Worm (Caenorhabditis elegans): ENCODE data around the gene F20H11.4.

The F20H11.4 gene

DNA sequence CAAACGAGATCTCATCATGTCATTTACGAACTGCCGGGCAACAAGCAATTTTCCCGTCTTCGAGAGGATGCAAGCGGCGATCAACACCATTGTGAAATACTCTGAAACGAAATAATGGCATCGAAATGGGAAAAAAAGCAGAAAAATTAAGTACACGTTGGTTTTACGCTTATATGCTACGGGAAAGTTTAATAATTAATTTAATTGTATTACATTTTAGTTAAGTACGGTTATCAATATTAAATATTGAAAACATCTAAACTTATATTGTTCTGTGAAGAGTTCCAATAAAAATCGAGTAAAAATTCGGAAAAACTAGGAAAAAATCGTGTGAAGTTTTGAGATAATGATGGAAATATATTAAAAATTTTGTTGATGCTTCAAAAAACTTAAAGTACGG lies 16.4 kb downstream of the F20H11.4 start, which contains the start of gene copd-1:
TSS of gene copd-1 (minus strand) at position 101 of the 400 bp plus-strand sequence.
- no peak for TF ChIP-seq sem-2 (GFP tag; optimal IDR thresholded peaks at IDR 0.05)

- TF ChIP-seq mep-1 (tag; optimal IDR thresholded peaks at IDR 0.05) = peak; percentile 52
- TF ChIP-seq lsy-2 (tag; optimal IDR thresholded peaks at IDR 0.05) = peak; percentile 32
- TF ChIP-seq ham-2 (GFP tag; optimal IDR thresholded peaks at IDR 0.05) = no peak
- TF ChIP-seq lin-32 (GFP tag; optimal IDR thresholded peaks at IDR 0.05) = no peak
These were observed 16.9 kb downstream of the F20H11.4 start for ce11 chrIII:6625317-6625716.

- peak; percentile 50 for TF ChIP-seq unc-62 (GFP tag; optimal IDR thresholded peaks at IDR 0.05)
- no peak for TF ChIP-seq elt-1 (tag; optimal IDR thresholded peaks at IDR 0.05; ENCODE audit: borderline replicate concordance, insufficient read depth)
- TF ChIP-seq hlh-1 (tag; optimal IDR thresholded peaks at IDR 0.05) = peak; percentile 75
These were observed 30.6 kb downstream of the F20H11.4 start for ce11 chrIII:6639028-6639427.

- peak; percentile 79 for TF ChIP-seq ces-1 (GFP tag; optimal IDR thresholded peaks at IDR 0.05)
- TF ChIP-seq ceh-39 (tag; optimal IDR thresholded peaks at IDR 0.05) = no peak
These were observed 36.9 kb downstream of the F20H11.4 start for ce11 chrIII:6645305-6645704.

- TF ChIP-seq ces-1 (GFP tag; optimal IDR thresholded peaks at IDR 0.05) (peak; percentile 75), unc-39 (tag; optimal IDR thresholded peaks at IDR 0.05) (no peak)
These were observed 38.5 kb downstream of the F20H11.4 start for ce11 chrIII:6646898-6647297.

- TF ChIP-seq lsy-2 (tag; optimal IDR thresholded peaks at IDR 0.05) = no peak
- TF ChIP-seq ces-1 (GFP tag; optimal IDR thresholded peaks at IDR 0.05) = peak; percentile 83
These were observed 39.1 kb downstream of the F20H11.4 start for ce11 chrIII:6647568-6647967.

DNA sequence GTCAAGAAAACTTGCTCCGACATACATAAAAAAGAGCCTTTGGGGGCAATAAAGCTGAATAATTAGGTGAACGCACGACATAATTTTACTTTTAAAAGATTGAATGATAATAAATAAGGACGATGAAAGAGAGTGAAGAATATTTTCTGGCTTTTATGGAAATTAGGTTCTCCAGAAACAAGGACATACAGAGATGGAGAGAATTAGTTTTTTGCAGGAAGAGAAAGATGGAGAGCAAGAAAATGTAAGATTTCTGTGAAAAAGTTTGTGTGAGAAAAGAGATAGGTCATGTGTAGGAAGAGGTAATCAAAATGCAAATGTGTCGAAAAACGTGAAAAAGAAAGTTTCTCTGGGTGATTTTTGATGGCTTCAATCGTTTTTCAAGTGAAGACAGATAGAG lies 43.6 kb downstream of the F20H11.4 start, which contains the start of gene pdfr-1:
TSS of gene pdfr-1 (minus strand) at position 101 of the 400 bp plus-strand sequence.
- TF ChIP-seq hlh-1 (tag; optimal IDR thresholded peaks at IDR 0.05) = no peak
- TF ChIP-seq mls-2 (tag; optimal IDR thresholded peaks at IDR 0.05) = no peak
- TF ChIP-seq nhr-237 (tag; optimal IDR thresholded peaks at IDR 0.05) = no peak
- no peak for TF ChIP-seq M03D4.4 (tag; optimal IDR thresholded peaks at IDR 0.05)
- TF ChIP-seq pha-4 (tag; optimal IDR thresholded peaks at IDR 0.05) = no peak
- no peak for TF ChIP-seq elt-3 (tag; optimal IDR thresholded peaks at IDR 0.05)
- no peak for TF ChIP-seq nhr-76 (tag; optimal IDR thresholded peaks at IDR 0.05)
- TF ChIP-seq tbx-8 (GFP tag; optimal IDR thresholded peaks at IDR 0.05) = no peak

ce11 chrIII:6653932-6654331 lies 45.5 kb downstream of the F20H11.4 start:
- no peak for TF ChIP-seq ham-2 (GFP tag; optimal IDR thresholded peaks at IDR 0.05)
- no peak for TF ChIP-seq cnd-1 (tag; optimal IDR thresholded peaks at IDR 0.05)
- TF ChIP-seq nhr-2 (tag; optimal IDR thresholded peaks at IDR 0.05) = no peak
- TF ChIP-seq mls-2 (tag; optimal IDR thresholded peaks at IDR 0.05) = no peak
- TF ChIP-seq hlh-1 (tag; optimal IDR thresholded peaks at IDR 0.05) = no peak
- TF ChIP-seq nhr-237 (tag; optimal IDR thresholded peaks at IDR 0.05) = no peak
- no peak for TF ChIP-seq sem-2 (GFP tag; optimal IDR thresholded peaks at IDR 0.05)

- TF ChIP-seq sem-2 (GFP tag; optimal IDR thresholded peaks at IDR 0.05) (no peak), drap-1 (GFP tag; optimal IDR thresholded peaks at IDR 0.05) (no peak), hlh-1 (tag; optimal IDR thresholded peaks at IDR 0.05) (peak; percentile 87), ham-2 (GFP tag; optimal IDR thresholded peaks at IDR 0.05) (no peak), unc-62 (GFP tag; optimal IDR thresholded peaks at IDR 0.05) (peak; percentile 66), nhr-2 (tag; optimal IDR thresholded peaks at IDR 0.05) (no peak), tbx-8 (GFP tag; optimal IDR thresholded peaks at IDR 0.05) (no peak), nhr-76 (tag; optimal IDR thresholded peaks at IDR 0.05) (no peak), elt-3 (tag; optimal IDR thresholded peaks at IDR 0.05) (no peak), unc-120 (tag; optimal IDR thresholded peaks at IDR 0.05; ENCODE audit: poor library complexity, severe bottlenecking) (peak; percentile 73), nhr-28 (tag; optimal IDR thresholded peaks at IDR 0.05) (no peak), mab-5 (tag; optimal IDR thresholded peaks at IDR 0.05) (no peak), lin-32 (GFP tag; optimal IDR thresholded peaks at IDR 0.05) (no peak), ces-1 (GFP tag; optimal IDR thresholded peaks at IDR 0.05) (peak; percentile 27), ceh-39 (tag; optimal IDR thresholded peaks at IDR 0.05) (no peak)
These were observed 47.4 kb downstream of the F20H11.4 start for ce11 chrIII:6655830-6656229.

Measured in whole organism, mixed stage, embryonic.